Worm (Caenorhabditis elegans) whole organism, L4 larva: ENCODE results near the gene cgp-1.

Experiments
- D1046.2 ChIP-seq: fragments of 200-800 bp; sonication (Bioruptor generic); IDR thresholded peaks from 2 replicates; pipeline ENCODE4 v1.3.6; 2022; ENCODE audit warnings: missing genetic modification characterization, missing compliant biosample characterization
- F26F4.8 ChIP-seq: fragments of 200-800 bp; sonication (Bioruptor generic); conservative IDR thresholded peaks from 2 replicates; pipeline ENCODE4 v1.3.6; 2022; ENCODE audit warnings: missing genetic modification characterization, missing compliant biosample characterization
- T20F7.1 ChIP-seq: fragments of 200-800 bp; sonication (Bioruptor generic); optimal IDR thresholded peaks from 2 replicates; lab custom pipeline; 2018; ENCODE audit warnings: mild to moderate bottlenecking, missing genetic modification characterization, missing compliant biosample characterization
- Y105C5A.15 ChIP-seq: fragments of 200-800 bp; sonication (Bioruptor generic); IDR thresholded peaks from 2 replicates; pipeline ENCODE4 v1.3.6; 2022; ENCODE audit warnings: missing genetic modification characterization, missing compliant biosample characterization
- Y48G9A.11 ChIP-seq: fragments of 200-800 bp; sonication (Bioruptor generic); IDR thresholded peaks from 2 replicates; pipeline ENCODE4 v1.3.6; 2022; ENCODE audit warnings: missing genetic modification reagents, missing genetic modification characterization, missing compliant biosample characterization
- aha-1 ChIP-seq: fragments of 150-350 bp; peaks from one replicate; lab custom pipeline; 2014; ENCODE audit warnings: missing biosample characterization, missing genetic modification characterization
- arid-1 ChIP-seq: fragments of 200-800 bp; sonication (Bioruptor generic); conservative IDR thresholded peaks from 2 replicates; pipeline ENCODE4 v1.3.6; 2022; ENCODE audit warnings: missing genetic modification reagents, missing genetic modification characterization, missing compliant biosample characterization
- ces-1 ChIP-seq: fragments of 150-350 bp; sonication (generic microtip); optimal IDR thresholded peaks from 4 replicates; lab custom pipeline; 2014; ENCODE audit warnings: missing biosample characterization, missing genetic modification reagents, missing genetic modification characterization
- cey-2 ChIP-seq: sonication (generic microtip); optimal IDR thresholded peaks from 3 replicates; lab custom pipeline; 2017; ENCODE audit warnings: missing genetic modification characterization, mild to moderate bottlenecking, missing compliant biosample characterization, antibody characterized with exemption, borderline replicate concordance; ENCODE audit not compliant: insufficient read depth
- daf-16 ChIP-seq, 3 experiments: sonication (generic microtip); optimal IDR thresholded peaks; 2 replicates each; lab custom pipeline; 2016 to 2017; ENCODE audit warnings: missing genetic modification characterization in 3 of 3, missing genetic modification reagents in 3 of 3, mild to moderate bottlenecking in 2 of 3, missing compliant biosample characterization in 2 of 3, missing biosample characterization in 1 of 3, moderate library complexity in 1 of 3
- daf-8 ChIP-seq: fragments of 200-800 bp; sonication (Bioruptor generic); IDR thresholded peaks from 2 replicates; pipeline ENCODE4 v1.3.6; 2022; ENCODE audit warnings: missing genetic modification characterization, missing compliant biosample characterization
- dmd-6 ChIP-seq: fragments of 200-800 bp; sonication (Bioruptor generic); IDR thresholded peaks from 2 replicates; pipeline ENCODE4 v1.3.6; 2022; ENCODE audit warnings: missing genetic modification reagents, missing genetic modification characterization, missing compliant biosample characterization
- dpl-1 ChIP-seq: fragments of 150-350 bp; optimal IDR thresholded peaks from 2 replicates; lab custom pipeline; 2014; ENCODE audit warnings: missing biosample characterization, missing genetic modification reagents, missing genetic modification characterization
- duxl-1 ChIP-seq: sonication (generic microtip); optimal IDR thresholded peaks from 2 replicates; lab custom pipeline; 2016; ENCODE audit warnings: mild to moderate bottlenecking, missing genetic modification characterization, moderate library complexity, missing compliant biosample characterization; ENCODE audit not compliant: poor library complexity
- dve-1 ChIP-seq: sonication (generic microtip); optimal IDR thresholded peaks from 2 replicates; lab custom pipeline; 2017; ENCODE audit warnings: antibody characterized with exemption, mild to moderate bottlenecking, missing genetic modification characterization, missing compliant biosample characterization; ENCODE audit not compliant: insufficient read depth
- egl-43 ChIP-seq: fragments of 200-800 bp; sonication (Bioruptor generic); IDR thresholded peaks from 2 replicates; pipeline ENCODE4 v1.3.6; 2022; ENCODE audit warnings: missing genetic modification reagents, missing genetic modification characterization, missing compliant biosample characterization
- fos-1 ChIP-seq: fragments of 150-350 bp; optimal IDR thresholded peaks from 2 replicates; lab custom pipeline; 2014; ENCODE audit warnings: missing biosample characterization, missing genetic modification characterization
- hlh-11 ChIP-seq: fragments of 200-800 bp; sonication (Bioruptor generic); optimal IDR thresholded peaks from 2 replicates; lab custom pipeline; 2018; ENCODE audit warnings: mild to moderate bottlenecking, missing genetic modification characterization, missing compliant biosample characterization
- hlh-30 ChIP-seq: sonication (generic microtip); optimal IDR thresholded peaks from 2 replicates; lab custom pipeline; 2017; ENCODE audit warnings: antibody characterized with exemption, mild to moderate bottlenecking, missing genetic modification characterization, missing compliant biosample characterization; ENCODE audit not compliant: insufficient read depth
- hmg-1.1 ChIP-seq: fragments of 200-800 bp; sonication (Bioruptor generic); IDR thresholded peaks from 2 replicates; pipeline ENCODE4 v1.3.6; 2022; ENCODE audit warnings: missing genetic modification reagents, missing genetic modification characterization, missing compliant biosample characterization
- lin-1 ChIP-seq: fragments of 200-800 bp; sonication (Bioruptor generic); IDR thresholded peaks from 2 replicates; pipeline ENCODE4 v1.3.6; 2022; ENCODE audit warnings: missing genetic modification reagents, missing genetic modification characterization, missing compliant biosample characterization
- lin-15B ChIP-seq: fragments of 150-350 bp; sonication (generic microtip); optimal IDR thresholded peaks from 3 replicates; lab custom pipeline; 2014; ENCODE audit warnings: missing biosample characterization, missing genetic modification characterization
- lir-3 ChIP-seq: sonication (generic microtip); optimal IDR thresholded peaks from 2 replicates; lab custom pipeline; 2016; ENCODE audit warnings: mild to moderate bottlenecking, missing genetic modification characterization, missing compliant biosample characterization
- madf-5 ChIP-seq, 2 experiments: fragments of 200-800 bp; sonication (Bioruptor generic); IDR thresholded peaks; 2 replicates each; pipeline ENCODE4 v1.3.6; 2022; ENCODE audit warnings: missing compliant biosample characterization in 2 of 2, missing genetic modification characterization in 2 of 2
- madf-9 ChIP-seq: fragments of 200-800 bp; sonication (Bioruptor generic); conservative IDR thresholded peaks from 2 replicates; pipeline ENCODE4 v1.3.6; 2022; ENCODE audit warnings: missing genetic modification reagents, missing genetic modification characterization, missing compliant biosample characterization
- mdl-1 ChIP-seq, 2 experiments: fragments of 150-350 bp in 1 of 2; sonication (generic microtip) in 1 of 2; optimal IDR thresholded peaks; 2 replicates each; lab custom pipeline; 2014 to 2017; ENCODE audit warnings: missing biosample characterization in 2 of 2, missing genetic modification characterization in 2 of 2
- mdt-29 ChIP-seq: fragments of 200-800 bp; sonication (Bioruptor generic); IDR thresholded peaks from 2 replicates; pipeline ENCODE4 v1.3.6; 2022; ENCODE audit warnings: missing genetic modification reagents, missing genetic modification characterization, missing compliant biosample characterization
- mes-2 ChIP-seq: sonication (generic microtip); optimal IDR thresholded peaks from 2 replicates; lab custom pipeline; 2016; ENCODE audit warnings: missing genotype, mild to moderate bottlenecking, missing genetic modification characterization, missing compliant biosample characterization; ENCODE audit not compliant: poor library complexity, severe bottlenecking
- mxl-2 ChIP-seq: fragments of 200-800 bp; sonication (Bioruptor generic); conservative IDR thresholded peaks from 2 replicates; pipeline ENCODE4 v1.3.6; 2022; ENCODE audit warnings: missing genetic modification reagents, missing genetic modification characterization, missing compliant biosample characterization
- mxl-3 ChIP-seq: fragments of 200-800 bp; sonication (Bioruptor generic); optimal IDR thresholded peaks from 2 replicates; lab custom pipeline; 2018; ENCODE audit warnings: mild to moderate bottlenecking, missing genetic modification characterization, missing compliant biosample characterization
- nhr-11 ChIP-seq: fragments of 150-350 bp; optimal IDR thresholded peaks from 2 replicates; lab custom pipeline; 2014; ENCODE audit warnings: missing biosample characterization, missing genetic modification characterization
- nhr-111 ChIP-seq: fragments of 200-800 bp; sonication (Bioruptor generic); optimal IDR thresholded peaks from 2 replicates; lab custom pipeline; 2018; ENCODE audit warnings: mild to moderate bottlenecking, missing genetic modification characterization, missing compliant biosample characterization
- nhr-28 ChIP-seq: fragments of 150-350 bp; optimal IDR thresholded peaks from 2 replicates; lab custom pipeline; 2014; ENCODE audit warnings: missing biosample characterization, missing genetic modification characterization
- nhr-48 ChIP-seq: sonication (generic microtip); optimal IDR thresholded peaks from 2 replicates; lab custom pipeline; 2016; ENCODE audit warnings: mild to moderate bottlenecking, missing genetic modification characterization, missing compliant biosample characterization
- pqm-1 ChIP-seq: sonication (generic microtip); optimal IDR thresholded peaks from 2 replicates; lab custom pipeline; 2017; ENCODE audit warnings: missing biosample characterization, missing genetic modification characterization
- rbr-2 ChIP-seq: sonication (generic microtip); optimal IDR thresholded peaks from 2 replicates; lab custom pipeline; 2016; ENCODE audit warnings: missing genotype, missing genetic modification characterization, missing compliant biosample characterization
- snpc-1.2 ChIP-seq: fragments of 200-800 bp; sonication (Bioruptor generic); IDR thresholded peaks from 2 replicates; pipeline ENCODE4 v1.3.6; 2022; ENCODE audit warnings: missing genetic modification reagents, missing genetic modification characterization, missing compliant biosample characterization
- spr-1 ChIP-seq: sonication (generic microtip); optimal IDR thresholded peaks from 2 replicates; lab custom pipeline; 2016; ENCODE audit warnings: mild to moderate bottlenecking, missing genetic modification characterization, missing compliant biosample characterization
- unc-39 ChIP-seq: sonication (generic microtip); optimal IDR thresholded peaks from 2 replicates; lab custom pipeline; 2017; ENCODE audit warnings: missing biosample characterization, missing genetic modification characterization
- zag-1 ChIP-seq: fragments of 150-350 bp; optimal IDR thresholded peaks from 2 replicates; lab custom pipeline; 2014; ENCODE audit warnings: missing biosample characterization, missing genetic modification characterization

The cgp-1 gene

ce11 chrV:156044-156869 is 33.7 kb upstream of the cgp-1 start, which contains the start of gene ttb-1 (continued):
- no peak for TF ChIP-seq duxl-1 (tag; lab: Kevin White, UChicago)
- TF ChIP-seq pqm-1 (tag; lab: Kevin White, UChicago) = no peak
- TF ChIP-seq madf-9 = 0 out of 2 replicates have a peak, but pooled peaks have one; percentile 7
- no peak for TF ChIP-seq daf-8 (GFP tag; lab: Robert Waterston, UW)
- TF ChIP-seq aha-1 (tag; lab: Kevin White, UChicago) = peak; percentile 76
- 0 out of 2 replicates have a peak, but pooled peaks have one; percentile 12 for TF ChIP-seq hmg-1.1 (GFP tag; lab: Robert Waterston, UW)
- no peak for TF ChIP-seq nhr-11 (tag; lab: Kevin White, UChicago)
- no peak for TF ChIP-seq spr-1 (tag; lab: Kevin White, UChicago)
- no peak for TF ChIP-seq mdt-29 (GFP tag; lab: Robert Waterston, UW)
- TF ChIP-seq fos-1 (tag; lab: Kevin White, UChicago) = no peak
- TF ChIP-seq T20F7.1 (GFP tag; lab: Kevin White, UChicago) = peak; percentile 98
- no peak for TF ChIP-seq lin-1 (GFP tag; lab: Robert Waterston, UW)
- TF ChIP-seq snpc-1.2 (GFP tag; lab: Robert Waterston, UW) = no peak
- no peak for TF ChIP-seq egl-43 (GFP tag; lab: Robert Waterston, UW)
- no peak for TF ChIP-seq Y105C5A.15 (GFP tag; lab: Robert Waterston, UW)
- TF ChIP-seq, all 104 proteins: peak for 9

- TF ChIP-seq F26F4.8 (no peak), hlh-11 (tag; lab: Kevin White, UChicago) (peak; percentile 43), pqm-1 (tag; lab: Kevin White, UChicago) (peak; percentile 20), egl-43 (GFP tag; lab: Robert Waterston, UW) (0 out of 2 replicates have a peak, but pooled peaks have one; percentile 57), hlh-30 (tag; lab: Kevin White, UChicago) (peak; percentile 60), nhr-111 (GFP tag; lab: Kevin White, UChicago) (no peak), zag-1 (no peak), rbr-2 (tag; lab: Kevin White, UChicago) (no peak), mxl-2 (GFP tag; lab: Robert Waterston, UW) (0 out of 2 replicates have a peak, but pooled peaks have one; percentile 22), dmd-6 (GFP tag; lab: Robert Waterston, UW) (peak; percentile 29), cey-2 (tag; lab: Kevin White, UChicago) (no peak), madf-5 (GFP tag; IDR thresholded peaks at IDR 0.05; lab: Robert Waterston, UW) (no peak), mes-2 (peak; percentile 43), mdl-1 (tag; optimal IDR thresholded peaks at IDR 0.05; lab: Kevin White, UChicago) (peak; percentile 80 to 95), nhr-48 (tag; lab: Kevin White, UChicago) (peak; percentile 40), mxl-3 (peak; percentile 90), unc-39 (no peak), madf-9 (no peak), daf-16 (GFP tag; optimal IDR thresholded peaks at IDR 0.05; lab: Kevin White, UChicago) (no peak), daf-16 (tag; optimal IDR thresholded peaks at IDR 0.05; lab: Kevin White, UChicago) (peak; percentile 38), arid-1 (GFP tag; lab: Robert Waterston, UW) (no peak), Y48G9A.11 (GFP tag; lab: Robert Waterston, UW) (no peak), lin-15B (tag; lab: Kevin White, UChicago) (no peak), hmg-1.1 (GFP tag; lab: Robert Waterston, UW) (peak; percentile 53), dpl-1 (GFP tag; lab: Kevin White, UChicago) (peak; percentile 16), lir-3 (tag; lab: Kevin White, UChicago) (no peak), dve-1 (peak; percentile 42), nhr-28 (peak; percentile 68), ces-1 (GFP tag; lab: Kevin White, UChicago) (no peak), D1046.2 (GFP tag; lab: Robert Waterston, UW) (no peak)
Measured at ce11 chrV:155215-155614, 32.6 kb upstream of the cgp-1 start.
